Worm (Caenorhabditis elegans) whole organism, midembryonic: ENCODE measurements around the gene T07D3.2.

Experiments used
- T22C8.4 ChIP-seq: fragments of 200-800 bp; sonication (Bioruptor generic); IDR thresholded peaks from 2 replicates; pipeline ENCODE4 v1.3.6; 2022; ENCODE audit warnings: missing genetic modification characterization, missing compliant biosample characterization
- cog-1 ChIP-seq: sonication (generic microtip); optimal IDR thresholded peaks from 2 replicates; lab custom pipeline; 2016; ENCODE audit warnings: missing genetic modification characterization, missing compliant biosample characterization
- flt-1 ChIP-seq: fragments of 200-800 bp; sonication (Bioruptor generic); IDR thresholded peaks from 2 replicates; pipeline ENCODE4 v1.3.6; 2022; ENCODE audit warnings: missing genetic modification characterization, missing compliant biosample characterization
- klf-2 ChIP-seq: fragments of 200-800 bp; sonication (Bioruptor generic); conservative IDR thresholded peaks from 2 replicates; pipeline ENCODE4 v1.3.6; 2022; ENCODE audit warnings: missing genetic modification reagents, missing genetic modification characterization, missing compliant biosample characterization
- med-1 ChIP-seq: sonication (generic microtip); optimal IDR thresholded peaks from 2 replicates; lab custom pipeline; 2017; ENCODE audit warnings: missing genetic modification characterization, mild to moderate bottlenecking, missing compliant biosample characterization, antibody characterized with exemption, missing genetic modification reagents; ENCODE audit not compliant: insufficient read depth
- ref-1 ChIP-seq: fragments of 200-800 bp; sonication (Bioruptor generic); conservative IDR thresholded peaks from 2 replicates; pipeline ENCODE4 v1.3.6; 2022; ENCODE audit warnings: missing genetic modification reagents, missing genetic modification characterization, missing compliant biosample characterization
- tab-1 ChIP-seq: fragments of 200-800 bp; sonication (Bioruptor generic); IDR thresholded peaks from 2 replicates; pipeline ENCODE4 v1.3.6; 2022; ENCODE audit warnings: missing genetic modification characterization, missing compliant biosample characterization
- ztf-23 ChIP-seq: fragments of 200-800 bp; sonication (Bioruptor generic); IDR thresholded peaks from 2 replicates; pipeline ENCODE4 v1.3.6; 2022; ENCODE audit warnings: missing genetic modification reagents, missing genetic modification characterization, missing compliant biosample characterization
- ztf-29 ChIP-seq: fragments of 200-800 bp; sonication (Bioruptor generic); IDR thresholded peaks from 2 replicates; pipeline ENCODE4 v1.3.6; 2022; ENCODE audit warnings: missing genetic modification reagents, missing genetic modification characterization, missing compliant biosample characterization

DNA sequence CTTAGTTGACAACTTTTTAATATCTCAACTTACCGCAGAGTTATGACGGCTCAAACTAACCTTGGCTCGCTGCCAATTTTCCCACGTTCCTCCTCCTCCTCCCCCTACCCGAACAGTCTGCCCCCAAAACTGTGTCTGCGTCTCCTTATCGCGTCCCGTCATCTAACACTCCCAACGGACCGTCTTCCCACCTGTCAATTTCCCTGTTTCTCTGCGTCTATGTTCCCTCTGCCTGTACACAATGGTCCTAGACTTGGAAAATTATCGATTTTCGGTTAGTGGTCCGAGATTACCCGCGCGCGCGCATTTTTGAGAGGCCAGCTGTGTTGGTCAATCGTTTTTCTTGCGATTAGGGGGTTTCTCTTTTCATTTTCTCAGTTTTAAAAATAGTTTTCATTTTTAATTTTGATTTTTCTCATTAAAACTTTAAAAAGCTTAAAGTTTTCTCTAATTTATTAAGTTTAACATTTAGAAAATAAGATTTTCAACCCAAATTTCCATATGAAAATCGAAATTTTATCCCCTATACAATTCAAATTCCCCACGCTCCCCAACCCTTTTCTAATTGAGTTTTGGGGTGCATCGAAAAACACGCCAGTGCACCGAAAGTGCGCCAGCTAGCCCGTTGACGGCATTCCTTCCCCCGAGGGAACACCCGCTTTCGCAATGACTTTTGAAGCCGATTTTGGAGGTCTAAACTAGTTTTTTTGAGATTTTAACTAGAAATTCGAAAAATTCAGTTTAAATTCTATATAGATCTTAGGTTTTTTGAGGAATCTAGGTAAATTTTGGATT lies 28.5 kb upstream of the T07D3.2 start, which contains the start of gene alg-2:
- TF ChIP-seq T22C8.4 (GFP tag; lab: Robert Waterston, UW): peak; percentile 71; the same call in 1 of the 2 replicates
- no peak for TF ChIP-seq med-1 (GFP tag; lab: Kevin White, UChicago)
- 0 out of 2 replicates have a peak, but pooled peaks have one; percentile 41 for TF ChIP-seq tab-1 (GFP tag; lab: Robert Waterston, UW)
- TF ChIP-seq flt-1 (GFP tag; lab: Robert Waterston, UW): 0 out of 2 replicates have a peak, but pooled peaks have one; percentile 15
- no peak for TF ChIP-seq ztf-23
- no peak for TF ChIP-seq ztf-29
- no peak for TF ChIP-seq klf-2
- no peak for TF ChIP-seq cog-1
- no peak for TF ChIP-seq ref-1 (GFP tag; lab: Robert Waterston, UW)
